Worm (Caenorhabditis elegans): Measurements from ENCODE around the gene ZK546.2.

DNA sequence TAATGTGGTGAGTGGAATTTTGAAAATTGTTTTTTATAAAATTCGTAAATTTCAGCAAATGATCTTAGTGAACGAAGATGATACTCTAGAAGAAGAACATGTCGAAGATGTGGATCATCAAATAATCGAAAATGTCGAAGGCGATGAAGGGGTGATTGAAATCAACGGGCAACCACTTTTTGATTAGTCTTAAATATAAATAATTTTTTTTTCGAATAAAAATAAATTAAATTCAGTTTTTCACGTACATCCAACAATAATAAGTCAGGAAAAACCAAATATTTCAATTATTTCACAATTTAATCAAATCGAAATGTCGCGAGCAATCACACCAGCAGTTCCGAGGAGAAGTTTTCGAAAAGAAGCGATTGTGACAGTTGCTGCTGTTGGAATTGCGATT, 8.1 kb upstream of the ZK546.2 start, which contains the start of gene ZK546.4:
- TF ChIP-seq elt-3 (tag; optimal IDR thresholded peaks at IDR 0.05) (no peak), nhr-28 (tag; optimal IDR thresholded peaks at IDR 0.05) (no peak), unc-39 (tag; optimal IDR thresholded peaks at IDR 0.05) (no peak), unc-62 (GFP tag; optimal IDR thresholded peaks at IDR 0.05) (no peak), mab-5 (tag; optimal IDR thresholded peaks at IDR 0.05) (no peak), nhr-12 (tag; optimal IDR thresholded peaks at IDR 0.05) (no peak), nhr-76 (tag; optimal IDR thresholded peaks at IDR 0.05) (no peak), lin-13 (tag; optimal IDR thresholded peaks at IDR 0.05) (no peak), pha-4 (tag; optimal IDR thresholded peaks at IDR 0.05) (no peak), bed-3 (GFP tag; optimal IDR thresholded peaks at IDR 0.05) (no peak), ham-2 (GFP tag; optimal IDR thresholded peaks at IDR 0.05) (no peak), ztf-11 (tag; optimal IDR thresholded peaks at IDR 0.05) (no peak), zip-8 (tag; optimal IDR thresholded peaks at IDR 0.05) (no peak)

All from whole organism, mixed stage, embryonic.